Worm (Caenorhabditis elegans) whole organism, young adult: ENCODE measurements around the gene F41G4.13.

Experiments used
- B0019.2 ChIP-seq: fragments of 200-800 bp; sonication (Bioruptor generic); conservative IDR thresholded peaks from 2 replicates; pipeline ENCODE4 v1.3.6; 2022; ENCODE audit warnings: missing genetic modification reagents, missing genetic modification characterization, missing compliant biosample characterization
- C17E4.6 ChIP-seq: fragments of 200-800 bp; sonication (Bioruptor generic); IDR thresholded peaks from 2 replicates; pipeline ENCODE4 v1.3.6; 2022; ENCODE audit warnings: missing genetic modification reagents, missing genetic modification characterization, missing compliant biosample characterization
- F33H1.4 ChIP-seq: fragments of 200-800 bp; sonication (Bioruptor generic); IDR thresholded peaks from 2 replicates; pipeline ENCODE4 v1.3.6; 2022; ENCODE audit warnings: missing genetic modification reagents, missing genetic modification characterization, missing compliant biosample characterization
- F37B4.10 ChIP-seq: fragments of 200-800 bp; sonication (Bioruptor generic); IDR thresholded peaks from 2 replicates; pipeline ENCODE4 v1.3.6; 2022; ENCODE audit warnings: missing genetic modification characterization, missing compliant biosample characterization
- F49E8.2 ChIP-seq: sonication (generic microtip); optimal IDR thresholded peaks from 3 replicates; lab custom pipeline; 2017; ENCODE audit warnings: missing genetic modification characterization, mild to moderate bottlenecking, missing compliant biosample characterization, antibody characterized with exemption, moderate library complexity; ENCODE audit not compliant: insufficient read depth
- F57A8.1 ChIP-seq: fragments of 200-800 bp; sonication (Bioruptor generic); optimal IDR thresholded peaks from 2 replicates; lab custom pipeline; 2018; ENCODE audit warnings: mild to moderate bottlenecking, missing genetic modification characterization, moderate library complexity, missing compliant biosample characterization
- K11D2.4 ChIP-seq: fragments of 200-800 bp; sonication (Bioruptor generic); IDR thresholded peaks from 2 replicates; pipeline ENCODE4 v1.3.6; 2022; ENCODE audit warnings: missing genetic modification reagents, missing genetic modification characterization, missing compliant biosample characterization
- K12H6.12 ChIP-seq: fragments of 200-800 bp; sonication (Bioruptor generic); optimal IDR thresholded peaks from 2 replicates; lab custom pipeline; 2018; ENCODE audit warnings: mild to moderate bottlenecking, missing genetic modification characterization, missing compliant biosample characterization
- T26A5.8 ChIP-seq: sonication (generic microtip); optimal IDR thresholded peaks from 2 replicates; lab custom pipeline; 2016; ENCODE audit warnings: missing genetic modification characterization, missing compliant biosample characterization
- Y53F4B.3 ChIP-seq: fragments of 200-800 bp; sonication (Bioruptor generic); IDR thresholded peaks from 2 replicates; pipeline ENCODE4 v1.3.6; 2022; ENCODE audit warnings: missing genetic modification reagents, missing genetic modification characterization, missing compliant biosample characterization
- Y56A3A.18 ChIP-seq: fragments of 200-800 bp; sonication (Bioruptor generic); IDR thresholded peaks from 2 replicates; pipeline ENCODE4 v1.3.6; 2022; ENCODE audit warnings: missing genetic modification reagents, missing genetic modification characterization, missing compliant biosample characterization
- Y79H2A.3 ChIP-seq: fragments of 200-800 bp; sonication (Bioruptor generic); conservative IDR thresholded peaks from 2 replicates; pipeline ENCODE4 v1.3.6; 2022; ENCODE audit warnings: missing genetic modification reagents, missing genetic modification characterization, missing compliant biosample characterization
- akir-1 ChIP-seq: fragments of 200-800 bp; sonication (Bioruptor generic); optimal IDR thresholded peaks from 2 replicates; lab custom pipeline; 2018; ENCODE audit warnings: mild to moderate bottlenecking, missing genetic modification characterization, moderate library complexity, missing compliant biosample characterization
- ama-1 ChIP-seq, 3 experiments: fragments of 150-350 bp in 1 of 3; sonication (generic microtip) in 2 of 3; optimal IDR thresholded peaks; 2 replicates each; lab custom pipeline; 2014 to 2018; ENCODE audit warnings: missing biosample characterization in 2 of 3, missing genetic modification characterization in 2 of 3, missing genetic modification reagents in 2 of 3
- aptf-2 ChIP-seq: fragments of 200-800 bp; sonication (Bioruptor generic); conservative IDR thresholded peaks from 2 replicates; pipeline ENCODE4 v1.3.6; 2022; ENCODE audit warnings: missing genetic modification reagents, missing genetic modification characterization, missing compliant biosample characterization
- attf-5 ChIP-seq: fragments of 200-800 bp; sonication (Bioruptor generic); optimal IDR thresholded peaks from 2 replicates; lab custom pipeline; 2018; ENCODE audit warnings: mild to moderate bottlenecking, missing genetic modification characterization, missing compliant biosample characterization
- bed-2 ChIP-seq: fragments of 200-800 bp; sonication (Bioruptor generic); IDR thresholded peaks from 2 replicates; pipeline ENCODE4 v1.3.6; 2022; ENCODE audit warnings: missing genetic modification reagents, missing genetic modification characterization, missing compliant biosample characterization
- cebp-1 ChIP-seq, 2 experiments: fragments of 200-800 bp in 1 of 2; sonication (Bioruptor generic) in 1 of 2; sonication (generic microtip) in 1 of 2; IDR thresholded peaks in 1 of 2; optimal IDR thresholded peaks in 1 of 2; 2 replicates each; pipeline versions ENCODE4 v1.3.6 to Lab custom; 2017 to 2022; ENCODE audit warnings: missing compliant biosample characterization in 2 of 2, missing genetic modification characterization in 2 of 2, mild to moderate bottlenecking in 1 of 2, missing genetic modification reagents in 1 of 2, moderate library complexity in 1 of 2
- ceh-40 ChIP-seq: fragments of 200-800 bp; sonication (Bioruptor generic); IDR thresholded peaks from 2 replicates; pipeline ENCODE4 v1.3.6; 2022; ENCODE audit warnings: missing genetic modification characterization, missing compliant biosample characterization
- dox-1 ChIP-seq: fragments of 200-800 bp; sonication (Bioruptor generic); IDR thresholded peaks from 2 replicates; pipeline ENCODE4 v1.3.6; 2022; ENCODE audit warnings: missing genetic modification reagents, missing genetic modification characterization, missing compliant biosample characterization
- dpff-1 ChIP-seq: sonication (generic microtip); optimal IDR thresholded peaks from 2 replicates; lab custom pipeline; 2017; ENCODE audit warnings: mild to moderate bottlenecking, missing genetic modification characterization, missing compliant biosample characterization
- egl-18 ChIP-seq: fragments of 200-800 bp; sonication (Bioruptor generic); IDR thresholded peaks from 2 replicates; pipeline ENCODE4 v1.3.6; 2022; ENCODE audit warnings: missing genetic modification reagents, missing genetic modification characterization, missing compliant biosample characterization
- egrh-3 ChIP-seq: fragments of 200-800 bp; sonication (Bioruptor generic); IDR thresholded peaks from 2 replicates; pipeline ENCODE4 v1.3.6; 2022; ENCODE audit warnings: missing genetic modification reagents, missing genetic modification characterization, missing compliant biosample characterization
- ets-4 ChIP-seq: fragments of 200-800 bp; sonication (Bioruptor generic); optimal IDR thresholded peaks from 2 replicates; lab custom pipeline; 2018; ENCODE audit warnings: mild to moderate bottlenecking, missing genetic modification characterization, missing compliant biosample characterization
- fkh-3 ChIP-seq: sonication (generic microtip); optimal IDR thresholded peaks from 2 replicates; lab custom pipeline; 2016; ENCODE audit warnings: mild to moderate bottlenecking, missing genetic modification characterization, missing compliant biosample characterization
- let-526 ChIP-seq: fragments of 200-800 bp; sonication (Bioruptor generic); IDR thresholded peaks from 2 replicates; pipeline ENCODE4 v1.3.6; 2022; ENCODE audit warnings: missing genetic modification reagents, missing genetic modification characterization, missing compliant biosample characterization
- let-607 ChIP-seq, 2 experiments: fragments of 200-800 bp in 1 of 2; sonication (Bioruptor generic) in 1 of 2; sonication (generic microtip) in 1 of 2; optimal IDR thresholded peaks; 2 replicates each; lab custom pipeline; 2016 to 2018; ENCODE audit warnings: mild to moderate bottlenecking in 2 of 2, missing compliant biosample characterization in 2 of 2, missing genetic modification characterization in 2 of 2, moderate library complexity in 2 of 2, missing genotype in 1 of 2
- madf-3 ChIP-seq: fragments of 200-800 bp; sonication (Bioruptor generic); IDR thresholded peaks from 2 replicates; pipeline ENCODE4 v1.3.6; 2022; ENCODE audit warnings: missing genetic modification reagents, missing genetic modification characterization, missing compliant biosample characterization
- mcd-1 ChIP-seq: fragments of 200-800 bp; sonication (Bioruptor generic); IDR thresholded peaks from 2 replicates; pipeline ENCODE4 v1.3.6; 2022; ENCODE audit warnings: missing genetic modification reagents, missing genetic modification characterization, missing compliant biosample characterization
- nfya-2 ChIP-seq: fragments of 200-800 bp; sonication (Bioruptor generic); IDR thresholded peaks from 2 replicates; pipeline ENCODE4 v1.3.6; 2022; ENCODE audit warnings: missing genetic modification reagents, missing genetic modification characterization, missing compliant biosample characterization
- nhr-120 ChIP-seq: fragments of 200-800 bp; sonication (Bioruptor generic); IDR thresholded peaks from 2 replicates; pipeline ENCODE4 v1.3.6; 2022; ENCODE audit warnings: missing genetic modification characterization, missing compliant biosample characterization
- nhr-80 ChIP-seq: sonication (generic microtip); optimal IDR thresholded peaks from 2 replicates; lab custom pipeline; 2016; ENCODE audit warnings: missing genetic modification characterization, missing compliant biosample characterization
- nhr-90 ChIP-seq: sonication (generic microtip); optimal IDR thresholded peaks from 2 replicates; lab custom pipeline; 2016; ENCODE audit warnings: missing genotype, mild to moderate bottlenecking, missing genetic modification characterization, missing compliant biosample characterization
- rpc-1 ChIP-seq, 2 experiments: fragments of 150-350 bp in 1 of 2; sonication (generic microtip) in 1 of 2; optimal IDR thresholded peaks; 2 replicates each; lab custom pipeline; 2014 to 2018; ENCODE audit warnings: missing biosample characterization in 1 of 2, missing genetic modification characterization in 1 of 2, missing genetic modification reagents in 1 of 2, missing genotype in 1 of 2
- unc-62 ChIP-seq: fragments of 150-350 bp; optimal IDR thresholded peaks from 2 replicates; lab custom pipeline; 2014; ENCODE audit warnings: missing biosample characterization, missing genetic modification reagents, missing genetic modification characterization
- xnd-1 ChIP-seq: sonication (generic microtip); optimal IDR thresholded peaks from 2 replicates; lab custom pipeline; 2016; ENCODE audit warnings: missing genotype, missing genetic modification reagents, missing genetic modification characterization, missing compliant biosample characterization
- zfh-2 ChIP-seq: fragments of 200-800 bp; sonication (Bioruptor generic); conservative IDR thresholded peaks from 2 replicates; pipeline ENCODE4 v1.3.6; 2022; ENCODE audit warnings: missing genetic modification reagents, missing genetic modification characterization, missing compliant biosample characterization

The F41G4.13 gene

ce11 chrX:16813148-16813547, 21.4 kb downstream of the F41G4.13 start:
- no peak for TF ChIP-seq egl-18 (GFP tag; lab: Robert Waterston, UW)
- peak in 1 of 2 experiments; percentile 26 for TF ChIP-seq let-607 (tag; optimal IDR thresholded peaks at IDR 0.05; lab: Kevin White, UChicago)
- no peak for TF ChIP-seq dpff-1 (tag; lab: Kevin White, UChicago)
- TF ChIP-seq ets-4 (GFP tag; lab: Kevin White, UChicago): peak; percentile 32
- no peak for TF ChIP-seq cebp-1 (GFP tag; IDR thresholded peaks at IDR 0.05; lab: Robert Waterston, UW)
- peak; percentile 10 for TF ChIP-seq cebp-1 (tag; optimal IDR thresholded peaks at IDR 0.05; lab: Kevin White, UChicago)
- no peak for TF ChIP-seq K11D2.4 (GFP tag; lab: Robert Waterston, UW)
- no peak for TF ChIP-seq Y79H2A.3 (GFP tag; lab: Robert Waterston, UW)
- TF ChIP-seq fkh-3 (tag; lab: Kevin White, UChicago): no peak
- no peak for TF ChIP-seq Y53F4B.3 (GFP tag; lab: Robert Waterston, UW)
- TF ChIP-seq nhr-80 (tag; lab: Kevin White, UChicago): peak; percentile 67
- no peak for TF ChIP-seq K12H6.12 (tag; lab: Kevin White, UChicago)
- peak; percentile 5 for TF ChIP-seq nhr-90 (tag; lab: Kevin White, UChicago)
- TF ChIP-seq dox-1: peak; percentile 37; the same call in 1 of the 2 replicates

- no peak for TF ChIP-seq Y79H2A.3 (GFP tag; lab: Robert Waterston, UW)
- TF ChIP-seq zfh-2: 0 out of 2 replicates have a peak, but pooled peaks have one; percentile 14
Measured at ce11 chrX:16811974-16812373, 22.6 kb downstream of the F41G4.13 start.

ce11 chrX:16809689-16810088, 24.9 kb downstream of the F41G4.13 start:
- no peak for TF ChIP-seq K12H6.12 (tag; lab: Kevin White, UChicago)
- no peak for TF ChIP-seq dpff-1 (tag; lab: Kevin White, UChicago)
- no peak for TF ChIP-seq Y56A3A.18
- no peak for TF ChIP-seq nhr-120
- TF ChIP-seq let-526 (GFP tag; lab: Robert Waterston, UW): no peak
- no peak for TF ChIP-seq F33H1.4 (GFP tag; lab: Robert Waterston, UW)
- no peak for TF ChIP-seq ceh-40 (GFP tag; lab: Robert Waterston, UW)

ce11 chrX:16808526-16808925, 26.1 kb downstream of the F41G4.13 start:
- TF ChIP-seq egrh-3 (GFP tag; lab: Robert Waterston, UW) (peak; percentile 90), T26A5.8 (tag; lab: Kevin White, UChicago) (no peak), C17E4.6 (GFP tag; lab: Robert Waterston, UW) (no peak), egl-18 (GFP tag; lab: Robert Waterston, UW) (no peak), zfh-2 (peak; percentile 92), xnd-1 (tag; lab: Kevin White, UChicago) (no peak), ama-1 (optimal IDR thresholded peaks at IDR 0.05; lab: Kevin White, UChicago) (no peak), ama-1 (GFP tag; optimal IDR thresholded peaks at IDR 0.05; lab: Kevin White, UChicago) (no peak), nhr-90 (tag; lab: Kevin White, UChicago) (no peak), bed-2 (GFP tag; lab: Robert Waterston, UW) (no peak), F57A8.1 (GFP tag; lab: Kevin White, UChicago) (no peak), nfya-2 (no peak), mcd-1 (GFP tag; lab: Robert Waterston, UW) (peak; percentile 18; the same call in 1 of the 2 replicates), attf-5 (no peak)

- TF ChIP-seq rpc-1 (optimal IDR thresholded peaks at IDR 0.05; lab: Kevin White, UChicago) (no peak), rpc-1 (tag; optimal IDR thresholded peaks at IDR 0.05; lab: Kevin White, UChicago) (no peak), akir-1 (GFP tag; lab: Kevin White, UChicago) (no peak), madf-3 (no peak), F49E8.2 (tag; lab: Kevin White, UChicago) (no peak), Y56A3A.18 (no peak), B0019.2 (GFP tag; lab: Robert Waterston, UW) (no peak), unc-62 (GFP tag; lab: Kevin White, UChicago) (no peak), dox-1 (no peak), aptf-2 (GFP tag; lab: Robert Waterston, UW) (no peak), F37B4.10 (no peak)
- TF ChIP-seq, all 124 proteins: peak for 0
Measured at ce11 chrX:16807015-16807414, 27.6 kb downstream of the F41G4.13 start, which contains the start of gene mec-4. mec-4 (minus strand) TSS chrX:16807115.
